Worm (Caenorhabditis elegans): ENCODE measurements around the gene EGAP2.2.

DNA sequence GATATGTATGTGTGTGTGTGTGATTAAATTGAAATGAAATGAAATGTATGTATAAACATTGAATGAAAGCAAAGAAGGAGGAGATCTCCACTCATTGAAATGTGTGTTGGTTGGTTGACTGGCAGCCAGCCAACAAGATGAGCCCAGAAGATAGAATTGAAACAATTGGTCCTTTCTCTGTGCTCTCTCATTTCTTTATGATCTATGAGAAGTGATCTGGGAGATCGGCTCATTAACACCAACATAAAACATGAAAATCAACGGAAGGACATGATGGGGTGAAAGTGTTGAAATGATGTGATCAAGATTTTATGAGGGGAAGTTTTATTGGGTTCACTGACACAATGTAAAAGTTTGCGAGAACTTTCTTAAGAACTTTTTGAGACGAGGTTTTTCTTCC lies 6.9 kb upstream of the EGAP2.2 start:
- TF ChIP-seq nhr-237 (tag; optimal IDR thresholded peaks at IDR 0.05): no peak
- TF ChIP-seq tbx-2 (tag; optimal IDR thresholded peaks at IDR 0.05): no peak
- no peak for TF ChIP-seq nhr-28 (tag; optimal IDR thresholded peaks at IDR 0.05)
- TF ChIP-seq ZK546.5 (tag; optimal IDR thresholded peaks at IDR 0.05): no peak
- no peak for TF ChIP-seq nhr-12 (tag; optimal IDR thresholded peaks at IDR 0.05)
- TF ChIP-seq elt-2 (tag; optimal IDR thresholded peaks at IDR 0.05): no peak
- no peak for TF ChIP-seq ceh-28 (tag; optimal IDR thresholded peaks at IDR 0.05)
- TF ChIP-seq unc-39 (tag; optimal IDR thresholded peaks at IDR 0.05): no peak
- TF ChIP-seq ama-1 (optimal IDR thresholded peaks at IDR 0.05): no peak
- TF ChIP-seq daf-12 (tag; optimal IDR thresholded peaks at IDR 0.05): no peak
- TF ChIP-seq aly-2 (tag; optimal IDR thresholded peaks at IDR 0.05): no peak
- TF ChIP-seq skn-1 (tag; optimal IDR thresholded peaks at IDR 0.05): no peak
